Worm (Caenorhabditis elegans): ENCODE results near the gene Y54G2A.49.

DNA sequence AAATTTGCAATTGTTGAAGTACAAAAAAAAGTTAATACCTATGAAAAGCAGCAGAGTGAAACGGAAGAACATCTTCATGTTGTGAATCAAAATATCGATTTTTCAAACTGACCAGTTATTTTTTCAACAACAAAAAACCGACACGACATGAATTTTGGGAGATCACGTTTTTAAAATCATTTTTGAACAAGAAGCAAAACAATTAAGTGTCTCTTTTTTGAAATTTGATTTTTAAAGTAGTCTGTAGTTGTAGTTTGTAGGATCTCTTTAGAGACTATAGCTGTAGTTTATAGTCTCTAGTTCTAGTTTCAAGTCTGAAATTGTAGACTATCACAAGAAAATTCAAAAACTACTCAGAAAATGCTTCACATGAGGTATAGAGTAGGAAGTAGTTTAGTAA is 9.2 kb downstream of the Y54G2A.49 start, which contains the start of gene Y54G2A.15:
- TF ChIP-seq ztf-23 (GFP tag; IDR thresholded peaks at IDR 0.05) (no peak), flt-1 (GFP tag; IDR thresholded peaks at IDR 0.05) (no peak), ref-1 (GFP tag; conservative IDR thresholded peaks at IDR 0.05) (no peak), med-1 (GFP tag; optimal IDR thresholded peaks at IDR 0.05; ENCODE audit: insufficient read depth) (no peak), tab-1 (GFP tag; IDR thresholded peaks at IDR 0.05) (no peak), cog-1 (tag; optimal IDR thresholded peaks at IDR 0.05) (no peak), klf-2 (GFP tag; conservative IDR thresholded peaks at IDR 0.05) (no peak), ztf-29 (GFP tag; IDR thresholded peaks at IDR 0.05) (no peak)

Measured in whole organism, midembryonic.